Worm (Caenorhabditis elegans) whole organism, L4 larva: ENCODE results near the gene dep-1.

Experiments used
- D1046.2 ChIP-seq: fragments of 200-800 bp; sonication (Bioruptor generic); IDR thresholded peaks from 2 replicates; pipeline ENCODE4 v1.3.6; 2022; ENCODE audit warnings: missing genetic modification characterization, missing compliant biosample characterization
- T26A8.4 ChIP-seq: fragments of 200-800 bp; sonication (Bioruptor generic); IDR thresholded peaks from 2 replicates; pipeline ENCODE4 v1.3.6; 2022; ENCODE audit warnings: missing genetic modification characterization, missing compliant biosample characterization
- Y105C5A.15 ChIP-seq: fragments of 200-800 bp; sonication (Bioruptor generic); IDR thresholded peaks from 2 replicates; pipeline ENCODE4 v1.3.6; 2022; ENCODE audit warnings: missing genetic modification characterization, missing compliant biosample characterization
- Y5F2A.4 ChIP-seq: fragments of 200-800 bp; sonication (Bioruptor generic); optimal IDR thresholded peaks from 2 replicates; lab custom pipeline; 2018; ENCODE audit warnings: mild to moderate bottlenecking, missing genetic modification characterization, missing compliant biosample characterization
- Y75B8A.6 ChIP-seq: fragments of 200-800 bp; sonication (Bioruptor generic); IDR thresholded peaks from 2 replicates; pipeline ENCODE4 v1.3.6; 2022; ENCODE audit warnings: missing genetic modification reagents, missing genetic modification characterization, missing compliant biosample characterization
- arid-1 ChIP-seq: fragments of 200-800 bp; sonication (Bioruptor generic); conservative IDR thresholded peaks from 2 replicates; pipeline ENCODE4 v1.3.6; 2022; ENCODE audit warnings: missing genetic modification reagents, missing genetic modification characterization, missing compliant biosample characterization
- ceh-20 ChIP-seq: fragments of 200-800 bp; sonication (Bioruptor generic); IDR thresholded peaks from 2 replicates; pipeline ENCODE4 v1.3.6; 2022; ENCODE audit warnings: missing genetic modification reagents, missing genetic modification characterization, missing compliant biosample characterization
- ceh-28 ChIP-seq: fragments of 150-350 bp; optimal IDR thresholded peaks from 2 replicates; lab custom pipeline; 2014; ENCODE audit warnings: missing biosample characterization, missing genetic modification reagents, missing genetic modification characterization
- ceh-32 ChIP-seq: sonication (generic microtip); optimal IDR thresholded peaks from 2 replicates; lab custom pipeline; 2016; ENCODE audit warnings: mild to moderate bottlenecking, missing genetic modification characterization, missing compliant biosample characterization; ENCODE audit not compliant: poor library complexity
- ceh-62 ChIP-seq: sonication (generic microtip); optimal IDR thresholded peaks from 2 replicates; lab custom pipeline; 2017; ENCODE audit warnings: missing biosample characterization, missing genetic modification characterization
- ceh-82 ChIP-seq: sonication (generic microtip); optimal IDR thresholded peaks from 2 replicates; lab custom pipeline; 2017; ENCODE audit warnings: missing biosample characterization, missing genetic modification characterization
- cey-2 ChIP-seq: sonication (generic microtip); optimal IDR thresholded peaks from 3 replicates; lab custom pipeline; 2017; ENCODE audit warnings: missing genetic modification characterization, mild to moderate bottlenecking, missing compliant biosample characterization, antibody characterized with exemption, borderline replicate concordance; ENCODE audit not compliant: insufficient read depth
- daf-12 ChIP-seq: fragments of 150-350 bp; optimal IDR thresholded peaks from 2 replicates; lab custom pipeline; 2014; ENCODE audit warnings: missing biosample characterization, missing genetic modification reagents, missing genetic modification characterization
- daf-8 ChIP-seq: fragments of 200-800 bp; sonication (Bioruptor generic); IDR thresholded peaks from 2 replicates; pipeline ENCODE4 v1.3.6; 2022; ENCODE audit warnings: missing genetic modification characterization, missing compliant biosample characterization
- dmd-8 ChIP-seq: fragments of 200-800 bp; sonication (Bioruptor generic); IDR thresholded peaks from 2 replicates; pipeline ENCODE4 v1.3.6; 2022; ENCODE audit warnings: missing genetic modification characterization, missing compliant biosample characterization
- dmd-9 ChIP-seq: fragments of 200-800 bp; sonication (Bioruptor generic); IDR thresholded peaks from 2 replicates; pipeline ENCODE4 v1.3.6; 2022; ENCODE audit warnings: missing genetic modification reagents, missing genetic modification characterization, missing compliant biosample characterization
- duxl-1 ChIP-seq: sonication (generic microtip); optimal IDR thresholded peaks from 2 replicates; lab custom pipeline; 2016; ENCODE audit warnings: mild to moderate bottlenecking, missing genetic modification characterization, moderate library complexity, missing compliant biosample characterization; ENCODE audit not compliant: poor library complexity
- dve-1 ChIP-seq: sonication (generic microtip); optimal IDR thresholded peaks from 2 replicates; lab custom pipeline; 2017; ENCODE audit warnings: antibody characterized with exemption, mild to moderate bottlenecking, missing genetic modification characterization, missing compliant biosample characterization; ENCODE audit not compliant: insufficient read depth
- egl-27 ChIP-seq: sonication (generic microtip); optimal IDR thresholded peaks from 3 replicates; lab custom pipeline; 2017; ENCODE audit warnings: missing biosample characterization, missing genetic modification reagents, missing genetic modification characterization
- fos-1 ChIP-seq: fragments of 150-350 bp; optimal IDR thresholded peaks from 2 replicates; lab custom pipeline; 2014; ENCODE audit warnings: missing biosample characterization, missing genetic modification characterization
- hif-1 ChIP-seq, 2 experiments: sonication (generic microtip); optimal IDR thresholded peaks; 2 replicates each; lab custom pipeline; 2016 to 2017; ENCODE audit warnings: missing compliant biosample characterization in 2 of 2, missing genetic modification characterization in 2 of 2, missing genetic modification reagents in 2 of 2, missing genotype in 2 of 2, mild to moderate bottlenecking in 1 of 2
- hmg-1.1 ChIP-seq: fragments of 200-800 bp; sonication (Bioruptor generic); IDR thresholded peaks from 2 replicates; pipeline ENCODE4 v1.3.6; 2022; ENCODE audit warnings: missing genetic modification reagents, missing genetic modification characterization, missing compliant biosample characterization
- lim-7 ChIP-seq: fragments of 200-800 bp; sonication (Bioruptor generic); IDR thresholded peaks from 2 replicates; pipeline ENCODE4 v1.3.6; 2022; ENCODE audit warnings: missing genetic modification characterization, missing compliant biosample characterization
- lin-1 ChIP-seq: fragments of 200-800 bp; sonication (Bioruptor generic); IDR thresholded peaks from 2 replicates; pipeline ENCODE4 v1.3.6; 2022; ENCODE audit warnings: missing genetic modification reagents, missing genetic modification characterization, missing compliant biosample characterization
- lin-13 ChIP-seq: fragments of 150-350 bp; optimal IDR thresholded peaks from 2 replicates; lab custom pipeline; 2014; ENCODE audit warnings: missing biosample characterization, missing genetic modification reagents, missing genetic modification characterization
- lin-15B ChIP-seq: fragments of 150-350 bp; sonication (generic microtip); optimal IDR thresholded peaks from 3 replicates; lab custom pipeline; 2014; ENCODE audit warnings: missing biosample characterization, missing genetic modification characterization
- lin-39 ChIP-seq: fragments of 150-350 bp; optimal IDR thresholded peaks from 2 replicates; lab custom pipeline; 2014; ENCODE audit warnings: missing biosample characterization, missing genetic modification reagents, missing genetic modification characterization
- lir-3 ChIP-seq: sonication (generic microtip); optimal IDR thresholded peaks from 2 replicates; lab custom pipeline; 2016; ENCODE audit warnings: mild to moderate bottlenecking, missing genetic modification characterization, missing compliant biosample characterization
- lsy-2 ChIP-seq, 2 experiments: fragments of 150-350 bp in 1 of 2; sonication (generic microtip) in 1 of 2; optimal IDR thresholded peaks; 2 replicates each; lab custom pipeline; 2014 to 2017; ENCODE audit warnings: missing biosample characterization in 2 of 2, missing genetic modification characterization in 2 of 2
- madf-5 ChIP-seq, 2 experiments: fragments of 200-800 bp; sonication (Bioruptor generic); IDR thresholded peaks; 2 replicates each; pipeline ENCODE4 v1.3.6; 2022; ENCODE audit warnings: missing compliant biosample characterization in 2 of 2, missing genetic modification characterization in 2 of 2
- mdt-29 ChIP-seq: fragments of 200-800 bp; sonication (Bioruptor generic); IDR thresholded peaks from 2 replicates; pipeline ENCODE4 v1.3.6; 2022; ENCODE audit warnings: missing genetic modification reagents, missing genetic modification characterization, missing compliant biosample characterization
- mep-1 ChIP-seq: fragments of 150-350 bp; sonication (generic microtip); optimal IDR thresholded peaks from 3 replicates; lab custom pipeline; 2014; ENCODE audit warnings: missing biosample characterization, missing genetic modification characterization
- nhr-11 ChIP-seq: fragments of 150-350 bp; optimal IDR thresholded peaks from 2 replicates; lab custom pipeline; 2014; ENCODE audit warnings: missing biosample characterization, missing genetic modification characterization
- nhr-111 ChIP-seq: fragments of 200-800 bp; sonication (Bioruptor generic); optimal IDR thresholded peaks from 2 replicates; lab custom pipeline; 2018; ENCODE audit warnings: mild to moderate bottlenecking, missing genetic modification characterization, missing compliant biosample characterization
- nhr-48 ChIP-seq: sonication (generic microtip); optimal IDR thresholded peaks from 2 replicates; lab custom pipeline; 2016; ENCODE audit warnings: mild to moderate bottlenecking, missing genetic modification characterization, missing compliant biosample characterization
- nhr-77 ChIP-seq: fragments of 150-350 bp; optimal IDR thresholded peaks from 2 replicates; lab custom pipeline; 2014; ENCODE audit warnings: missing biosample characterization, missing genetic modification characterization
- pha-4 ChIP-seq, 2 experiments: fragments of 150-350 bp in 1 of 2; fragments of 200-800 bp in 1 of 2; sonication (Bioruptor generic) in 1 of 2; IDR thresholded peaks in 1 of 2; optimal IDR thresholded peaks in 1 of 2; 2 replicates each; pipeline versions ENCODE4 v1.3.6 to Lab custom; 2014 to 2022; ENCODE audit warnings: missing genetic modification characterization in 2 of 2, missing genetic modification reagents in 2 of 2, missing biosample characterization in 1 of 2, missing compliant biosample characterization in 1 of 2
- php-3 ChIP-seq: fragments of 200-800 bp; sonication (Bioruptor generic); IDR thresholded peaks from 2 replicates; pipeline ENCODE4 v1.3.6; 2022; ENCODE audit warnings: missing genetic modification reagents, missing genetic modification characterization, missing compliant biosample characterization
- pqm-1 ChIP-seq: sonication (generic microtip); optimal IDR thresholded peaks from 2 replicates; lab custom pipeline; 2017; ENCODE audit warnings: missing biosample characterization, missing genetic modification characterization
- rbr-2 ChIP-seq: sonication (generic microtip); optimal IDR thresholded peaks from 2 replicates; lab custom pipeline; 2016; ENCODE audit warnings: missing genotype, missing genetic modification characterization, missing compliant biosample characterization
- skn-1 ChIP-seq: fragments of 150-350 bp; optimal IDR thresholded peaks from 2 replicates; lab custom pipeline; 2014; ENCODE audit warnings: missing biosample characterization, missing genetic modification characterization
- snpc-1.2 ChIP-seq: fragments of 200-800 bp; sonication (Bioruptor generic); IDR thresholded peaks from 2 replicates; pipeline ENCODE4 v1.3.6; 2022; ENCODE audit warnings: missing genetic modification reagents, missing genetic modification characterization, missing compliant biosample characterization
- spr-3 ChIP-seq: fragments of 200-800 bp; sonication (Bioruptor generic); optimal IDR thresholded peaks from 2 replicates; lab custom pipeline; 2018; ENCODE audit warnings: mild to moderate bottlenecking, missing genetic modification characterization, missing compliant biosample characterization
- tra-1 ChIP-seq: fragments of 200-800 bp; sonication (Bioruptor generic); IDR thresholded peaks from 2 replicates; pipeline ENCODE4 v1.3.6; 2022; ENCODE audit warnings: missing genetic modification reagents, missing genetic modification characterization, missing compliant biosample characterization
- unc-130 ChIP-seq: sonication (generic microtip); optimal IDR thresholded peaks from 2 replicates; lab custom pipeline; 2016; ENCODE audit warnings: missing genetic modification reagents, missing genetic modification characterization, missing compliant biosample characterization
- unc-39 ChIP-seq: sonication (generic microtip); optimal IDR thresholded peaks from 2 replicates; lab custom pipeline; 2017; ENCODE audit warnings: missing biosample characterization, missing genetic modification characterization
- unc-62 ChIP-seq, 3 experiments: fragments of 150-350 bp in 1 of 3; sonication (generic microtip); optimal IDR thresholded peaks in 2 of 3; peaks in 1 of 3; 1 replicate in 1 of 3; 2 replicates in 2 of 3; lab custom pipeline; 2014 to 2017; ENCODE audit warnings: missing biosample characterization in 3 of 3, missing genetic modification characterization in 3 of 3, missing genetic modification reagents in 3 of 3, missing genotype in 1 of 3
- vab-7 ChIP-seq: fragments of 200-800 bp; sonication (Bioruptor generic); IDR thresholded peaks from 2 replicates; pipeline ENCODE4 v1.3.6; 2022; ENCODE audit warnings: missing genetic modification reagents, missing genetic modification characterization, missing compliant biosample characterization
- zag-1 ChIP-seq: fragments of 150-350 bp; optimal IDR thresholded peaks from 2 replicates; lab custom pipeline; 2014; ENCODE audit warnings: missing biosample characterization, missing genetic modification characterization
- zip-2 ChIP-seq: fragments of 150-350 bp; optimal IDR thresholded peaks from 2 replicates; lab custom pipeline; 2014; ENCODE audit warnings: missing biosample characterization, missing genetic modification characterization

dep-1 gene

ce11 chrII:9054604-9055003 lies 35.0 kb upstream of the dep-1 start, which contains the start of gene chmp-7:
chmp-7 (plus strand) TSS chrII:9054972.
- TF ChIP-seq nhr-77 (peak; percentile 92), daf-12 (tag; lab: Kevin White, UChicago) (no peak), spr-3 (GFP tag; lab: Kevin White, UChicago) (no peak), D1046.2 (GFP tag; lab: Robert Waterston, UW) (no peak), lir-3 (no peak), hif-1 (tag; optimal IDR thresholded peaks at IDR 0.05; lab: Kevin White, UChicago) (peak in 1 of 2 experiments; percentile 53), Y75B8A.6 (no peak), mdt-29 (GFP tag; lab: Robert Waterston, UW) (no peak), ceh-32 (tag; lab: Kevin White, UChicago) (no peak), egl-27 (tag; lab: Kevin White, UChicago) (no peak), lim-7 (GFP tag; lab: Robert Waterston, UW) (no peak), snpc-1.2 (GFP tag; lab: Robert Waterston, UW) (peak; percentile 55; the same call in 1 of the 2 replicates), ceh-62 (no peak), duxl-1 (tag; lab: Kevin White, UChicago) (peak; percentile 68), cey-2 (tag; lab: Kevin White, UChicago) (no peak), vab-7 (GFP tag; lab: Robert Waterston, UW) (no peak; the same call in 1 of the 2 replicates), lsy-2 (tag; optimal IDR thresholded peaks at IDR 0.05; lab: Kevin White, UChicago) (peak; percentile 62 to 91), rbr-2 (tag; lab: Kevin White, UChicago) (peak; percentile 74), lin-13 (GFP tag; lab: Kevin White, UChicago) (peak; percentile 84), php-3 (no peak), Y5F2A.4 (GFP tag; lab: Kevin White, UChicago) (no peak), pha-4 (GFP tag; IDR thresholded peaks at IDR 0.05; lab: Robert Waterston, UW) (no peak), pha-4 (tag; optimal IDR thresholded peaks at IDR 0.05; lab: Kevin White, UChicago) (peak; percentile 89), daf-8 (no peak), dmd-9 (no peak), T26A8.4 (GFP tag; lab: Robert Waterston, UW) (peak; percentile 72), unc-130 (GFP tag; lab: Kevin White, UChicago) (peak; percentile 75), dmd-8 (GFP tag; lab: Robert Waterston, UW) (no peak), zip-2 (tag; lab: Kevin White, UChicago) (peak; percentile 2), madf-5 (GFP tag; IDR thresholded peaks at IDR 0.05; lab: Robert Waterston, UW) (no peak), unc-39 (tag; lab: Kevin White, UChicago) (no peak), zag-1 (tag; lab: Kevin White, UChicago) (no peak), pqm-1 (tag; lab: Kevin White, UChicago) (peak; percentile 17), lin-39 (tag; lab: Kevin White, UChicago) (no peak), arid-1 (0 out of 2 replicates have a peak, but pooled peaks have one; percentile 31), Y105C5A.15 (GFP tag; lab: Robert Waterston, UW) (0 out of 2 replicates have a peak, but pooled peaks have one; percentile 15), unc-62 (GFP tag; optimal IDR thresholded peaks at IDR 0.05 in 1 of 2; lab: Kevin White, UChicago) (no peak), unc-62 (tag; optimal IDR thresholded peaks at IDR 0.05; lab: Kevin White, UChicago) (no peak), hmg-1.1 (GFP tag; lab: Robert Waterston, UW) (peak; percentile 81), ceh-20 (peak; percentile 65; the same call in 1 of the 2 replicates), dve-1 (no peak), fos-1 (tag; lab: Kevin White, UChicago) (no peak), tra-1 (no peak; the same call in 1 of the 2 replicates), nhr-111 (no peak), mep-1 (tag; lab: Kevin White, UChicago) (peak; percentile 92), lin-15B (tag; lab: Kevin White, UChicago) (peak; percentile 44), ceh-28 (tag; lab: Kevin White, UChicago) (no peak), lin-1 (no peak), nhr-48 (tag; lab: Kevin White, UChicago) (peak; percentile 2), skn-1 (tag; lab: Kevin White, UChicago) (no peak), ceh-82 (tag; lab: Kevin White, UChicago) (no peak), nhr-11 (tag; lab: Kevin White, UChicago) (peak; percentile 76)
